Worm (Caenorhabditis elegans) whole organism, young adult: Measurements from ENCODE around the gene rdy-2.
A peak's percentile ranks its signal among the peaks of the same experiment; 100 is the strongest.

ENCODE experiments used
- B0035.1 ChIP-seq: sonication (generic microtip); optimal IDR thresholded peaks from 2 replicates; lab custom pipeline; 2016; ENCODE audit warnings: missing genetic modification characterization, mild to moderate bottlenecking, missing compliant biosample characterization, missing genotype, missing genetic modification reagents
- F49E8.2 ChIP-seq: sonication (generic microtip); optimal IDR thresholded peaks from 3 replicates; lab custom pipeline; 2017; ENCODE audit warnings: missing genetic modification characterization, mild to moderate bottlenecking, missing compliant biosample characterization, antibody characterized with exemption, moderate library complexity; ENCODE audit not compliant: insufficient read depth
- F57C9.4 ChIP-seq: sonication (generic microtip); optimal IDR thresholded peaks from 2 replicates; lab custom pipeline; 2017; ENCODE audit warnings: mild to moderate bottlenecking, missing genetic modification characterization, missing compliant biosample characterization
- T07F8.4 ChIP-seq: sonication (generic microtip); optimal IDR thresholded peaks from 2 replicates; lab custom pipeline; 2016; ENCODE audit warnings: mild to moderate bottlenecking, missing genetic modification characterization, moderate library complexity, missing compliant biosample characterization
- Y67H2A.10 ChIP-seq: fragments of 200-800 bp; sonication (Bioruptor generic); conservative IDR thresholded peaks from 2 replicates; pipeline ENCODE4 v1.3.6; 2022; ENCODE audit warnings: missing genetic modification reagents, missing genetic modification characterization, missing compliant biosample characterization
- Y95B8A.8 ChIP-seq: fragments of 200-800 bp; sonication (Bioruptor generic); IDR thresholded peaks from 2 replicates; pipeline ENCODE4 v1.3.6; 2022; ENCODE audit warnings: missing genetic modification reagents, missing genetic modification characterization, missing compliant biosample characterization
- ZK185.1 ChIP-seq: sonication (generic microtip); optimal IDR thresholded peaks from 2 replicates; lab custom pipeline; 2016; ENCODE audit warnings: mild to moderate bottlenecking, missing genetic modification characterization, missing compliant biosample characterization; ENCODE audit not compliant: poor library complexity, severe bottlenecking
- athp-1 ChIP-seq: sonication (generic microtip); optimal IDR thresholded peaks from 2 replicates; lab custom pipeline; 2017; ENCODE audit warnings: mild to moderate bottlenecking, missing genetic modification characterization, missing compliant biosample characterization
- attf-6 ChIP-seq: fragments of 200-800 bp; sonication (Bioruptor generic); IDR thresholded peaks from 2 replicates; pipeline ENCODE4 v1.3.6; 2022; ENCODE audit warnings: missing genetic modification reagents, missing genetic modification characterization, missing compliant biosample characterization
- bed-2 ChIP-seq: fragments of 200-800 bp; sonication (Bioruptor generic); IDR thresholded peaks from 2 replicates; pipeline ENCODE4 v1.3.6; 2022; ENCODE audit warnings: missing genetic modification reagents, missing genetic modification characterization, missing compliant biosample characterization
- cebp-1 ChIP-seq, 2 experiments: fragments of 200-800 bp in 1 of 2; sonication (Bioruptor generic) in 1 of 2; sonication (generic microtip) in 1 of 2; IDR thresholded peaks in 1 of 2; optimal IDR thresholded peaks in 1 of 2; 2 replicates each; pipeline versions ENCODE4 v1.3.6 to Lab custom; 2017 to 2022; ENCODE audit warnings: missing compliant biosample characterization in 2 of 2, missing genetic modification characterization in 2 of 2, mild to moderate bottlenecking in 1 of 2, missing genetic modification reagents in 1 of 2, moderate library complexity in 1 of 2
- cebp-2 ChIP-seq: fragments of 200-800 bp; sonication (Bioruptor generic); IDR thresholded peaks from 2 replicates; pipeline ENCODE4 v1.3.6; 2022; ENCODE audit warnings: missing genetic modification characterization, missing compliant biosample characterization
- ceh-40 ChIP-seq: fragments of 200-800 bp; sonication (Bioruptor generic); IDR thresholded peaks from 2 replicates; pipeline ENCODE4 v1.3.6; 2022; ENCODE audit warnings: missing genetic modification characterization, missing compliant biosample characterization
- ceh-79 ChIP-seq: sonication (generic microtip); optimal IDR thresholded peaks from 2 replicates; lab custom pipeline; 2017; ENCODE audit warnings: mild to moderate bottlenecking, missing genetic modification characterization, missing compliant biosample characterization
- dpff-1 ChIP-seq: sonication (generic microtip); optimal IDR thresholded peaks from 2 replicates; lab custom pipeline; 2017; ENCODE audit warnings: mild to moderate bottlenecking, missing genetic modification characterization, missing compliant biosample characterization
- ets-4 ChIP-seq: fragments of 200-800 bp; sonication (Bioruptor generic); optimal IDR thresholded peaks from 2 replicates; lab custom pipeline; 2018; ENCODE audit warnings: mild to moderate bottlenecking, missing genetic modification characterization, missing compliant biosample characterization
- fkh-3 ChIP-seq: sonication (generic microtip); optimal IDR thresholded peaks from 2 replicates; lab custom pipeline; 2016; ENCODE audit warnings: mild to moderate bottlenecking, missing genetic modification characterization, missing compliant biosample characterization
- hmg-20 ChIP-seq: fragments of 200-800 bp; sonication (Bioruptor generic); IDR thresholded peaks from 2 replicates; pipeline ENCODE4 v1.3.6; 2022; ENCODE audit warnings: missing genetic modification reagents, missing genetic modification characterization, missing compliant biosample characterization
- hsf-1 ChIP-seq: fragments of 200-800 bp; sonication (Bioruptor generic); IDR thresholded peaks from 2 replicates; pipeline ENCODE4 v1.3.6; 2022; ENCODE audit warnings: missing genetic modification reagents, missing genetic modification characterization, missing compliant biosample characterization
- lin-35 ChIP-seq, 3 experiments: fragments of 150-350 bp in 2 of 3; sonication (generic microtip) in 1 of 3; optimal IDR thresholded peaks; 2 replicates each; lab custom pipeline; 2014 to 2018; ENCODE audit warnings: missing biosample characterization in 3 of 3, missing genetic modification characterization in 3 of 3, missing genetic modification reagents in 3 of 3
- lin-54 ChIP-seq: fragments of 200-800 bp; sonication (Bioruptor generic); optimal IDR thresholded peaks from 2 replicates; lab custom pipeline; 2018; ENCODE audit warnings: mild to moderate bottlenecking, missing genetic modification characterization, missing compliant biosample characterization
- madf-10 ChIP-seq: sonication (generic microtip); optimal IDR thresholded peaks from 2 replicates; lab custom pipeline; 2016; ENCODE audit warnings: mild to moderate bottlenecking, missing genetic modification characterization, missing compliant biosample characterization
- madf-8 ChIP-seq: fragments of 200-800 bp; sonication (Bioruptor generic); conservative IDR thresholded peaks from 2 replicates; pipeline ENCODE4 v1.3.6; 2022; ENCODE audit warnings: missing genetic modification reagents, missing genetic modification characterization, missing compliant biosample characterization
- mel-28 ChIP-seq: sonication (generic microtip); optimal IDR thresholded peaks from 2 replicates; lab custom pipeline; 2016; ENCODE audit warnings: borderline replicate concordance, mild to moderate bottlenecking, missing genetic modification characterization, missing compliant biosample characterization
- mes-4 ChIP-seq: sonication (generic microtip); optimal IDR thresholded peaks from 2 replicates; lab custom pipeline; 2016; ENCODE audit warnings: missing genotype, missing genetic modification characterization, missing compliant biosample characterization
- nhr-27 ChIP-seq: fragments of 200-800 bp; sonication (Bioruptor generic); optimal IDR thresholded peaks from 2 replicates; lab custom pipeline; 2018; ENCODE audit warnings: mild to moderate bottlenecking, missing genetic modification characterization, moderate library complexity, missing compliant biosample characterization
- nhr-80 ChIP-seq: sonication (generic microtip); optimal IDR thresholded peaks from 2 replicates; lab custom pipeline; 2016; ENCODE audit warnings: missing genetic modification characterization, missing compliant biosample characterization
- rpc-1 ChIP-seq, 2 experiments: fragments of 150-350 bp in 1 of 2; sonication (generic microtip) in 1 of 2; optimal IDR thresholded peaks; 2 replicates each; lab custom pipeline; 2014 to 2018; ENCODE audit warnings: missing biosample characterization in 1 of 2, missing genetic modification characterization in 1 of 2, missing genetic modification reagents in 1 of 2, missing genotype in 1 of 2
- snpc-1.3 ChIP-seq: sonication (generic microtip); optimal IDR thresholded peaks from 2 replicates; lab custom pipeline; 2017; ENCODE audit warnings: missing genetic modification characterization, mild to moderate bottlenecking, missing compliant biosample characterization, antibody characterized with exemption, moderate library complexity, missing genotype, missing genetic modification reagents; ENCODE audit not compliant: insufficient read depth
- xnd-1 ChIP-seq: sonication (generic microtip); optimal IDR thresholded peaks from 2 replicates; lab custom pipeline; 2016; ENCODE audit warnings: missing genotype, missing genetic modification reagents, missing genetic modification characterization, missing compliant biosample characterization
- ztf-3 ChIP-seq: fragments of 200-800 bp; sonication (Bioruptor generic); optimal IDR thresholded peaks from 2 replicates; lab custom pipeline; 2018; ENCODE audit warnings: mild to moderate bottlenecking, missing genetic modification characterization, missing compliant biosample characterization

rdy-2 gene

ce11 chrV:13645848-13646578, 45.2 kb upstream of the rdy-2 start (continued):
- TF ChIP-seq ceh-40 (GFP tag; lab: Robert Waterston, UW) (no peak), madf-8 (GFP tag; lab: Robert Waterston, UW) (peak; percentile 43), xnd-1 (tag; lab: Kevin White, UChicago) (no peak), madf-10 (no peak)
- TF ChIP-seq, all 124 proteins: peak for 35

DNA sequence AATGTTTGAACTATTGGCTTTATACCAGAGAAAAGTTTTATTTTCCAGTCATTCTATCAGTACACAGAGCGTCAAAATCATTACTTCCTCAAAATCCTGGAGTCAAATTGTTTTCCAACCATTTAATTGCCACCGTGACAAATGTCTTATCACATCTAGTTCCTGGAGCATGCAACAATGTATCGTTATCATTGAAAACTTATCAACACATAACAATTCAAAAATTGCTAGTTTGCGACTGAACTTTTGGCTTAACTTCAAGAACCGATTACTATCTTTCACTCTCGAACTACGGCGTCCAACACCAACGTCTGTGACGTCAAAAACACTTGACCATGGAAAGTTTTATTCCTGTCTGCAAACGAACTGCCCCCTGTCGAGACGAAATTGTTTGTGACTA, 37.3 kb upstream of the rdy-2 start:
- TF ChIP-seq Y67H2A.10: no peak
- TF ChIP-seq ets-4: peak; percentile 21
- no peak for TF ChIP-seq F57C9.4 (tag; lab: Kevin White, UChicago)
- TF ChIP-seq nhr-80 (tag; lab: Kevin White, UChicago): peak; percentile 68
- TF ChIP-seq ceh-79: no peak
- no peak for TF ChIP-seq fkh-3 (tag; lab: Kevin White, UChicago)
- no peak for TF ChIP-seq rpc-1 (optimal IDR thresholded peaks at IDR 0.05; lab: Kevin White, UChicago)
- no peak for TF ChIP-seq rpc-1 (tag; optimal IDR thresholded peaks at IDR 0.05; lab: Kevin White, UChicago)
- no peak for TF ChIP-seq cebp-1 (GFP tag; IDR thresholded peaks at IDR 0.05; lab: Robert Waterston, UW)
- no peak for TF ChIP-seq cebp-1 (tag; optimal IDR thresholded peaks at IDR 0.05; lab: Kevin White, UChicago)
- no peak for TF ChIP-seq attf-6 (GFP tag; lab: Robert Waterston, UW)
- TF ChIP-seq, all 124 proteins: peak for 2

- no peak for TF ChIP-seq hmg-20 (GFP tag; lab: Robert Waterston, UW)
- TF ChIP-seq Y67H2A.10: no peak
- no peak for TF ChIP-seq athp-1 (tag; lab: Kevin White, UChicago)
- TF ChIP-seq lin-35 (GFP tag; optimal IDR thresholded peaks at IDR 0.05; lab: Kevin White, UChicago): no peak
- no peak for TF ChIP-seq cebp-2 (GFP tag; lab: Robert Waterston, UW)
Measured at ce11 chrV:13636411-13636810, 35.6 kb upstream of the rdy-2 start.

DNA sequence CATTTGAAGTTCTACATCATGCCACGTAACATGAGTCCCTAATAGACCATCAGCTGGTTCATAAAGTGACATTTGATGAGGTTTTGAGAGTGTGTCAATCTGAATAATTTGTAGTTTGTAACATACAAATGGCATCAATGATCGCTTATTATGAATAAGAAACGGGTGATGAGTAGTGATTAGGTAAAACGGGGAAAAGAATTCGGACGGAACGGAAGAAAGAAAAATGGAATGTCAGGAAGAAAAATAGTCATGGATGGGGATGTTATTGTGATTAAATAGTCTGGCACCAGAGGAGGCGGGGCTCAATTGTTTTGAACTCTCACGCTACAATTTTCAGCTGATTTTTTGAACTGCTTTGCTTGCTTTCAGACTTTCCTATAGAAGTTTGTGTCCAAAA, 33.4 kb upstream of the rdy-2 start, which contains the start of gene H37A05.2:
H37A05.2 (minus strand) TSS at position 101 of the 400 bp plus-strand sequence.
- TF ChIP-seq madf-10 (no peak), snpc-1.3 (tag; lab: Kevin White, UChicago) (no peak), ZK185.1 (no peak), lin-35 (GFP tag; optimal IDR thresholded peaks at IDR 0.05; lab: Kevin White, UChicago) (no peak), dpff-1 (tag; lab: Kevin White, UChicago) (no peak), nhr-27 (no peak), lin-54 (no peak), mes-4 (tag; lab: Kevin White, UChicago) (no peak), mel-28 (tag; lab: Kevin White, UChicago) (no peak), bed-2 (GFP tag; lab: Robert Waterston, UW) (no peak), Y95B8A.8 (GFP tag; lab: Robert Waterston, UW) (no peak)

- TF ChIP-seq cebp-1 (GFP tag; IDR thresholded peaks at IDR 0.05; lab: Robert Waterston, UW) (no peak), cebp-1 (tag; optimal IDR thresholded peaks at IDR 0.05; lab: Kevin White, UChicago) (peak; percentile 7), lin-54 (no peak), hsf-1 (no peak), nhr-27 (no peak), ztf-3 (GFP tag; lab: Kevin White, UChicago) (no peak), B0035.1 (tag; lab: Kevin White, UChicago) (no peak), Y67H2A.10 (no peak), T07F8.4 (tag; lab: Kevin White, UChicago) (no peak), F49E8.2 (tag; lab: Kevin White, UChicago) (no peak)
Measured at ce11 chrV:13627103-13627623, 26.4 kb upstream of the rdy-2 start, which contains the start of gene sde-2. Gene sde-2, plus strand, starts transcription at chrV:13627573.
